Fruit fly (Drosophila melanogaster) whole organism, embryonic: Measurements from ENCODE around the gene CG5715.

Source experiments
- Awh ChIP-seq: fragments of 200-800 bp; sonication (Bioruptor generic); IDR thresholded peaks from 2 replicates; pipeline ENCODE4, ENCODE4 v1.3.6; 2022; ENCODE audit warnings: missing biosample characterization, missing genetic modification characterization
- Blimp-1 ChIP-seq: fragments of 200-800 bp; sonication (Bioruptor generic); optimal IDR thresholded peaks from 3 replicates; lab custom pipeline; 2018; ENCODE audit warnings: missing biosample characterization, missing genetic modification characterization, mild to moderate bottlenecking, moderate library complexity, missing genetic modification reagents
- CG10274 ChIP-seq: fragments of 200-800 bp; sonication (Bioruptor generic); optimal IDR thresholded peaks from 3 replicates; lab custom pipeline; 2017; ENCODE audit warnings: missing biosample characterization, mild to moderate bottlenecking, missing genetic modification characterization
- CG12299 ChIP-seq: fragments of 200-800 bp; sonication (Bioruptor generic); optimal IDR thresholded peaks from 2 replicates; lab custom pipeline; 2018; ENCODE audit warnings: missing biosample characterization, mild to moderate bottlenecking, missing genetic modification characterization
- CG14710 ChIP-seq: fragments of 200-800 bp; sonication (Bioruptor generic); optimal IDR thresholded peaks from 3 replicates; lab custom pipeline; 2019; ENCODE audit warnings: missing biosample characterization, mild to moderate bottlenecking, missing genetic modification characterization, moderate library complexity
- CG18599 ChIP-seq: fragments of 200-800 bp; sonication (Bioruptor generic); optimal IDR thresholded peaks from 3 replicates; lab custom pipeline; 2017; ENCODE audit warnings: missing biosample characterization, missing genetic modification characterization, mild to moderate bottlenecking, moderate library complexity, missing genetic modification reagents
- CG2120 ChIP-seq: fragments of 200-800 bp; sonication (Bioruptor generic); optimal IDR thresholded peaks from 3 replicates; lab custom pipeline; 2016; ENCODE audit warnings: missing biosample characterization, missing genetic modification characterization
- CG2202 ChIP-seq: fragments of 200-800 bp; sonication (Bioruptor generic); optimal IDR thresholded peaks from 2 replicates; lab custom pipeline; 2018; ENCODE audit warnings: missing biosample characterization, mild to moderate bottlenecking, missing genetic modification characterization
- CG2889 ChIP-seq: fragments of 200-800 bp; sonication (Bioruptor generic); IDR thresholded peaks from 3 replicates; pipeline ENCODE4 v1.3.6; 2022; ENCODE audit warnings: missing biosample characterization, missing genetic modification characterization
- CG43689 ChIP-seq: fragments of 200-800 bp; sonication (Bioruptor generic); IDR thresholded peaks from 2 replicates; pipeline ENCODE4 v1.3.6; 2022; ENCODE audit warnings: missing biosample characterization, missing genetic modification characterization
- CG4730 ChIP-seq: fragments of 200-800 bp; sonication (Bioruptor generic); IDR thresholded peaks from 2 replicates; pipeline ENCODE4 v1.3.6; 2022; ENCODE audit warnings: missing biosample characterization, missing genetic modification characterization
- CG4820 ChIP-seq: fragments of 200-800 bp; sonication (Bioruptor generic); optimal IDR thresholded peaks from 3 replicates; lab custom pipeline; 2016; ENCODE audit warnings: missing biosample characterization, missing genetic modification characterization
- CG4854 ChIP-seq: fragments of 200-800 bp; sonication (Bioruptor generic); optimal IDR thresholded peaks from 2 replicates; lab custom pipeline; 2016; ENCODE audit warnings: missing biosample characterization, missing genetic modification characterization, inconsistent platforms
- CG6254 ChIP-seq: fragments of 200-800 bp; sonication (Bioruptor generic); optimal IDR thresholded peaks from 3 replicates; lab custom pipeline; 2017; ENCODE audit warnings: mild to moderate bottlenecking, missing biosample characterization, missing genetic modification reagents, missing genetic modification characterization
- CG6689 ChIP-seq: fragments of 200-800 bp; sonication (Bioruptor generic); IDR thresholded peaks from 2 replicates; pipeline ENCODE4 v1.3.6; 2022; ENCODE audit warnings: missing biosample characterization, missing genetic modification characterization
- CG8944 ChIP-seq: fragments of 200-800 bp; sonication (Bioruptor generic); optimal IDR thresholded peaks from 3 replicates; lab custom pipeline; 2016; ENCODE audit warnings: missing biosample characterization, missing genetic modification characterization
- CG9609 ChIP-seq: fragments of 200-800 bp; sonication (Bioruptor generic); optimal IDR thresholded peaks from 3 replicates; lab custom pipeline; 2016; ENCODE audit warnings: missing biosample characterization, missing genetic modification characterization
- Chrac-16 ChIP-seq: fragments of 200-800 bp; sonication (Bioruptor generic); optimal IDR thresholded peaks from 3 replicates; lab custom pipeline; 2016; ENCODE audit warnings: missing biosample characterization, missing genetic modification characterization
- Dll ChIP-seq: fragments of 200-800 bp; sonication (Bioruptor generic); IDR thresholded peaks from 4 replicates; pipeline ENCODE4 v1.3.6; 2022; ENCODE audit warnings: missing biosample characterization, missing genetic modification characterization; ENCODE audit not compliant: partially characterized antibody
- Dp ChIP-seq: fragments of 200-800 bp; sonication (Bioruptor generic); optimal IDR thresholded peaks from 2 replicates; lab custom pipeline; 2018; ENCODE audit warnings: missing biosample characterization, mild to moderate bottlenecking, missing genetic modification characterization, moderate library complexity
- Ets97D ChIP-seq: fragments of 200-800 bp; sonication (Bioruptor generic); optimal IDR thresholded peaks from 3 replicates; lab custom pipeline; 2016; ENCODE audit warnings: missing biosample characterization, missing genetic modification characterization
- HLH54F ChIP-seq: fragments of 200-800 bp; sonication (Bioruptor generic); optimal IDR thresholded peaks from 3 replicates; lab custom pipeline; 2016; ENCODE audit warnings: missing biosample characterization, missing genetic modification characterization
- Hr39 ChIP-seq: fragments of >200 bp; optimal IDR thresholded peaks from 2 replicates; lab custom pipeline; 2017
- Hr51 ChIP-seq, 2 experiments: fragments of 200-800 bp; sonication (Bioruptor generic); optimal IDR thresholded peaks; 2 replicates in 1 of 2; 3 replicates in 1 of 2; lab custom pipeline; 2016 to 2018; ENCODE audit warnings: missing biosample characterization in 2 of 2, missing genetic modification characterization in 2 of 2, mild to moderate bottlenecking in 1 of 2, moderate library complexity in 1 of 2
- Kr ChIP-seq: fragments of 200-800 bp; sonication (Bioruptor generic); optimal IDR thresholded peaks from 2 replicates; lab custom pipeline; 2017; ENCODE audit warnings: missing biosample characterization, mild to moderate bottlenecking, missing genetic modification characterization
- NFAT ChIP-seq: fragments of 200-800 bp; sonication (Bioruptor generic); IDR thresholded peaks from 2 replicates; pipeline ENCODE4 v1.3.6; 2022; ENCODE audit warnings: missing biosample characterization, missing genetic modification characterization
- Oaz ChIP-seq: fragments of 200-800 bp; sonication (Bioruptor generic); IDR thresholded peaks from 2 replicates; pipeline ENCODE4 v1.3.6; 2022; ENCODE audit warnings: missing biosample characterization, missing genetic modification characterization
- Rfx ChIP-seq: fragments of 200-800 bp; sonication (Bioruptor generic); IDR thresholded peaks from 2 replicates; pipeline ENCODE4 v1.3.6; 2022; ENCODE audit warnings: missing biosample characterization, missing genetic modification characterization
- Spps ChIP-seq: fragments of 200-800 bp; sonication (Bioruptor generic); optimal IDR thresholded peaks from 2 replicates; lab custom pipeline; 2018; ENCODE audit warnings: missing biosample characterization, mild to moderate bottlenecking, missing genetic modification characterization
- ara ChIP-seq: fragments of 200-800 bp; sonication (Bioruptor generic); IDR thresholded peaks from 2 replicates; pipeline ENCODE4 v1.3.6; 2022; ENCODE audit warnings: missing biosample characterization, missing genetic modification characterization
- ato ChIP-seq: fragments of 200-800 bp; sonication (Bioruptor generic); IDR thresholded peaks from 2 replicates; pipeline ENCODE4 v1.3.6; 2022; ENCODE audit warnings: missing biosample characterization, missing genetic modification characterization; ENCODE audit not compliant: partially characterized antibody
- caup ChIP-seq: fragments of 200-800 bp; sonication (Bioruptor generic); optimal IDR thresholded peaks from 3 replicates; lab custom pipeline; 2017; ENCODE audit warnings: missing biosample characterization, mild to moderate bottlenecking, missing genetic modification characterization, moderate library complexity; ENCODE audit not compliant: severe bottlenecking
- cg ChIP-seq: fragments of 200-800 bp; sonication (Bioruptor generic); optimal IDR thresholded peaks from 3 replicates; lab custom pipeline; 2019; ENCODE audit warnings: missing biosample characterization, mild to moderate bottlenecking, missing genetic modification characterization, moderate library complexity
- chinmo ChIP-seq: fragments of 200-800 bp; sonication (Bioruptor generic); IDR thresholded peaks from 4 replicates; pipeline ENCODE4 v1.3.6; 2022; ENCODE audit warnings: missing biosample characterization, missing genetic modification characterization; ENCODE audit not compliant: partially characterized antibody
- chm ChIP-seq: fragments of 200-800 bp; sonication (Bioruptor generic); IDR thresholded peaks from 2 replicates; pipeline ENCODE4 v1.3.6; 2022; ENCODE audit warnings: missing biosample characterization, missing genetic modification characterization
- crol ChIP-seq: fragments of 200-800 bp; sonication (Bioruptor generic); IDR thresholded peaks from 2 replicates; pipeline ENCODE4 v1.3.6; 2022; ENCODE audit warnings: missing biosample characterization, missing genetic modification characterization
- dmrt99B ChIP-seq: fragments of 200-800 bp; sonication (Bioruptor generic); optimal IDR thresholded peaks from 2 replicates; lab custom pipeline; 2018; ENCODE audit warnings: missing biosample characterization, mild to moderate bottlenecking, missing genetic modification characterization, moderate library complexity
- emc ChIP-seq: fragments of 200-800 bp; sonication (Bioruptor generic); optimal IDR thresholded peaks from 2 replicates; lab custom pipeline; 2016; ENCODE audit warnings: missing biosample characterization, missing genetic modification characterization
- gce ChIP-seq: fragments of 200-800 bp; sonication (Bioruptor generic); IDR thresholded peaks from 3 replicates; pipeline ENCODE4 v1.3.6; 2022; ENCODE audit warnings: missing biosample characterization, missing genetic modification characterization
- hbn ChIP-seq: fragments of 200-800 bp; sonication (Bioruptor generic); IDR thresholded peaks from 2 replicates; pipeline ENCODE4 v1.3.6; 2022; ENCODE audit warnings: missing biosample characterization, missing genetic modification characterization; ENCODE audit not compliant: partially characterized antibody
- her ChIP-seq: fragments of 200-800 bp; sonication (Bioruptor generic); optimal IDR thresholded peaks from 2 replicates; lab custom pipeline; 2016; ENCODE audit warnings: missing biosample characterization, missing genetic modification characterization
- klu ChIP-seq: fragments of 200-800 bp; sonication (Bioruptor generic); IDR thresholded peaks from 2 replicates; pipeline ENCODE4 v1.3.6; 2022; ENCODE audit warnings: missing biosample characterization, missing genetic modification characterization
- pan ChIP-seq, 4 experiments: fragments of >200 bp in 3 of 4; fragments of 200-800 bp in 1 of 4; sonication (Bioruptor generic) in 1 of 4; optimal IDR thresholded peaks in 3 of 4; IDR thresholded peaks in 1 of 4; 2 replicates each; pipeline versions ENCODE4 v1.3.6 to Lab custom; 2017 to 2022; ENCODE audit warnings: missing biosample characterization in 2 of 4, missing genetic modification characterization in 2 of 4, mixed read lengths in 1 of 4
- pb ChIP-seq: fragments of 200-800 bp; sonication (Bioruptor generic); optimal IDR thresholded peaks from 3 replicates; lab custom pipeline; 2016; ENCODE audit warnings: missing biosample characterization, missing genetic modification characterization
- pho ChIP-seq: fragments of 200-800 bp; sonication (Bioruptor generic); optimal IDR thresholded peaks from 2 replicates; lab custom pipeline; 2016; ENCODE audit warnings: missing biosample characterization, missing genetic modification characterization
- pnt ChIP-seq: fragments of 200-800 bp; sonication (Bioruptor generic); optimal IDR thresholded peaks from 3 replicates; lab custom pipeline; 2016; ENCODE audit warnings: missing biosample characterization, missing genetic modification characterization
- repo ChIP-seq: fragments of 200-800 bp; sonication (Bioruptor generic); optimal IDR thresholded peaks from 2 replicates; lab custom pipeline; 2016; ENCODE audit warnings: missing biosample characterization, missing genetic modification characterization
- row ChIP-seq: fragments of 200-800 bp; sonication (Bioruptor generic); IDR thresholded peaks from 3 replicates; pipeline ENCODE4 v1.3.6; 2022; ENCODE audit warnings: missing biosample characterization, missing genetic modification characterization
- tll ChIP-seq, 2 experiments: fragments of 200-800 bp in 1 of 2; fragments of >200 bp in 1 of 2; sonication (Bioruptor generic) in 1 of 2; optimal IDR thresholded peaks; 2 replicates each; lab custom pipeline; 2017 to 2019; ENCODE audit warnings: missing biosample characterization in 2 of 2, missing genetic modification characterization in 2 of 2, mild to moderate bottlenecking in 1 of 2, moderate library complexity in 1 of 2

Gene CG5715

DNA sequence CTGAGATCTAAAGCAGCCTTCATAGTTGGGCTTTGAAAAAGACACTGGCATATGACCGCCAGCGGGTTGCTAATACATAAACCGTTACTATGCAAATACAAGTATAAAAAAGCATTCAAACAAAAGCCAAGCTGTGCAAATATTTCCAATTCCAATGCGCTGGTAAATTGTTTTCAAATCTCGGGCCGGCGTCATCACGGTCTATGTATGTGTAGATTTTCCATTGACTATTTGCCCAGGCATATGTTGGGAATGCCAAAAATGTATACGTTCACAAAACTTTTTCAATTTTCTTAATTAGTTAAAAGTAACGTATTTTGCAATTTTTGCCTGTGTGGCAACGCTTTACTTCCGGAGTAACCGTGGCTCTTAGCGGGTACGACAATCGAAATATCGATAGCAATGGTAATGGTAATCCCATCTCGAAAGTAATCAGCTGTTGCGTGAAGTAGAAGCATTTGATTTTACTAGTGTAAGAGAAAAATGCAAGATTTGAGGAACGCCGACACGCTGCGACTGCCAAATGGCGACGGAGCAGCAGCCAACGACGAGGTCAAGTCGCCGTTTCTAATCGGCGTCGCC lies 4.3 kb downstream of the CG5715 start, which contains the start of the genes CG34290 and Uck (continued):
- TF ChIP-seq Ets97D (GFP tag; lab: Kevin White, UChicago) (peak; percentile 99), dmrt99B (tag; lab: Kevin White, UChicago) (peak; percentile 65), her (GFP tag; lab: Kevin White, UChicago) (peak; percentile 82), Awh (GFP tag; lab: Robert Waterston, UW) (no peak), repo (GFP tag; lab: Kevin White, UChicago) (peak; percentile 60), CG2120 (GFP tag; lab: Kevin White, UChicago) (peak; percentile 61), HLH54F (GFP tag; lab: Kevin White, UChicago) (peak; percentile 69), Dll (peak; percentile 89), CG4820 (GFP tag; lab: Kevin White, UChicago) (peak; percentile 36), CG6254 (GFP tag; lab: Kevin White, UChicago) (peak; percentile 41), CG14710 (peak; percentile 82), Dp (GFP tag; lab: Kevin White, UChicago) (peak; percentile 63), cg (GFP tag; lab: Kevin White, UChicago) (no peak), row (GFP tag; lab: Robert Waterston, UW) (peak; percentile 52; the same call in 2 of the 3 replicates), pan (optimal IDR thresholded peaks at IDR 0.05; lab: Kevin White, UChicago) (no peak), pan (GFP tag; optimal IDR thresholded peaks at IDR 0.05 in 1 of 2, IDR thresholded peaks at IDR 0.05 in 1 of 2) (peak in 1 of 2 experiments; percentile 56), CG10274 (GFP tag; lab: Kevin White, UChicago) (peak; percentile 68), CG9609 (GFP tag; lab: Kevin White, UChicago) (peak; percentile 71), gce (GFP tag; lab: Robert Waterston, UW) (peak; percentile 78), CG6689 (GFP tag; lab: Robert Waterston, UW) (peak; percentile 53), Kr (GFP tag; lab: Kevin White, UChicago) (no peak), CG43689 (peak; percentile 64), ara (peak; percentile 36; the same call in 1 of the 2 replicates), Hr51 (GFP tag; optimal IDR thresholded peaks at IDR 0.05; lab: Kevin White, UChicago) (peak; percentile 63 to 68), Rfx (GFP tag; lab: Robert Waterston, UW) (peak; percentile 89), emc (GFP tag; lab: Kevin White, UChicago) (peak; percentile 66), crol (GFP tag; lab: Robert Waterston, UW) (peak; percentile 37; the same call in 1 of the 2 replicates), CG18599 (GFP tag; lab: Kevin White, UChicago) (peak; percentile 88), tll (GFP tag; optimal IDR thresholded peaks at IDR 0.05; lab: Kevin White, UChicago) (no peak), pho (GFP tag; lab: Kevin White, UChicago) (peak; percentile 63), CG12299 (tag; lab: Kevin White, UChicago) (peak; percentile 59), pnt (GFP tag; lab: Kevin White, UChicago) (no peak), pb (peak; percentile 85), Oaz (GFP tag; lab: Robert Waterston, UW) (peak; percentile 51; the same call in 1 of the 2 replicates), Hr39 (lab: Kevin White, UChicago) (no peak), ato (GFP tag; lab: Robert Waterston, UW) (peak; percentile 66; the same call in 1 of the 2 replicates), klu (GFP tag; lab: Robert Waterston, UW) (no peak), Chrac-16 (peak; percentile 2), CG4854 (peak; percentile 46), chm (GFP tag; lab: Robert Waterston, UW) (peak; percentile 73), Blimp-1 (GFP tag; lab: Kevin White, UChicago) (peak; percentile 57), CG2202 (tag; lab: Kevin White, UChicago) (peak; percentile 48), CG4730 (GFP tag; lab: Robert Waterston, UW) (no peak), CG8944 (GFP tag; lab: Kevin White, UChicago) (peak; percentile 15), NFAT (GFP tag; lab: Robert Waterston, UW) (peak; percentile 75), CG2889 (GFP tag; lab: Robert Waterston, UW) (no peak), hbn (GFP tag; lab: Robert Waterston, UW) (peak; percentile 85), Spps (peak; percentile 30), chinmo (GFP tag; lab: Robert Waterston, UW) (peak; percentile 86; the same call in 3 of the 4 replicates), caup (GFP tag; lab: Kevin White, UChicago) (peak; percentile 95)
